Fruit fly (Drosophila melanogaster): ENCODE data around the gene CG42750.

Gene CG42750

dm6 chr2L:18113079-18113478 is 162.5 kb downstream of the CG42750 start, which contains the start of gene CG44476:
TSS of gene CG44476 (minus strand) at chr2L:18113179.
- TF ChIP-seq CG17806 (tag; optimal IDR thresholded peaks at IDR 0.05) (no peak), rn (GFP tag; IDR thresholded peaks at IDR 0.05) (no peak), EcR (GFP tag; optimal IDR thresholded peaks at IDR 0.05) (no peak), CG12605 (GFP tag; IDR thresholded peaks at IDR 0.05) (no peak), CG13204 (GFP tag; optimal IDR thresholded peaks at IDR 0.05) (no peak), CG32121 (GFP tag; IDR thresholded peaks at IDR 0.05) (no peak), CG4496 (GFP tag; IDR thresholded peaks at IDR 0.05) (no peak), Ets98B (GFP tag; IDR thresholded peaks at IDR 0.05) (no peak)

- TF ChIP-seq CG14655 (GFP tag; optimal IDR thresholded peaks at IDR 0.05) (no peak), Snoo (tag; optimal IDR thresholded peaks at IDR 0.05) (no peak), rn (GFP tag; IDR thresholded peaks at IDR 0.05) (no peak), CG32121 (GFP tag; IDR thresholded peaks at IDR 0.05) (no peak), CG34367 (tag; optimal IDR thresholded peaks at IDR 0.05) (no peak), CG10348 (GFP tag; IDR thresholded peaks at IDR 0.05) (no peak), CG13204 (GFP tag; optimal IDR thresholded peaks at IDR 0.05) (no peak), CG8159 (tag; optimal IDR thresholded peaks at IDR 0.05) (no peak), CG12605 (GFP tag; IDR thresholded peaks at IDR 0.05) (no peak), fd96Ca (GFP tag; IDR thresholded peaks at IDR 0.05) (no peak), CG4496 (GFP tag; IDR thresholded peaks at IDR 0.05) (no peak), CG8301 (tag; optimal IDR thresholded peaks at IDR 0.05) (no peak), CG15710 (tag; optimal IDR thresholded peaks at IDR 0.05) (no peak), D1 (tag; optimal IDR thresholded peaks at IDR 0.05) (no peak), CG9948 (tag; optimal IDR thresholded peaks at IDR 0.05) (no peak), Pif1A (GFP tag; optimal IDR thresholded peaks at IDR 0.05) (no peak), Pif1B (GFP tag; optimal IDR thresholded peaks at IDR 0.05) (no peak)
Measured at dm6 chr2L:18112435-18112834, 163.1 kb downstream of the CG42750 start.
